Worm (Caenorhabditis elegans) whole organism, early embryonic: Measurements from ENCODE around the gene D1086.19.
A peak's percentile ranks its signal among the peaks of the same experiment; 100 is the strongest.
"Not testable (repeated sequence)": the region's sequence is repeated elsewhere in the genome, so short reads cannot be mapped to it uniquely, and the experiment has no call there.

Experiments used
- B0310.2 ChIP-seq: sonication (generic microtip); optimal IDR thresholded peaks from 2 replicates; lab custom pipeline; 2016; ENCODE audit warnings: mild to moderate bottlenecking, missing genetic modification characterization, missing compliant biosample characterization
- F13C5.2 ChIP-seq: sonication (generic microtip); optimal IDR thresholded peaks from 2 replicates; lab custom pipeline; 2017; ENCODE audit warnings: mild to moderate bottlenecking, missing genetic modification characterization, inconsistent platforms, missing compliant biosample characterization
- aly-1 ChIP-seq: sonication (generic microtip); optimal IDR thresholded peaks from 2 replicates; lab custom pipeline; 2016; ENCODE audit warnings: missing genetic modification characterization, missing compliant biosample characterization
- ama-1 ChIP-seq: fragments of 150-350 bp; optimal IDR thresholded peaks from 2 replicates; lab custom pipeline; 2014
- ceh-13 ChIP-seq: fragments of 200-800 bp; sonication (Bioruptor generic); optimal IDR thresholded peaks from 2 replicates; lab custom pipeline; 2018; ENCODE audit warnings: mild to moderate bottlenecking, missing genetic modification characterization, missing compliant biosample characterization
- ceh-36 ChIP-seq: sonication (generic microtip); optimal IDR thresholded peaks from 2 replicates; lab custom pipeline; 2016; ENCODE audit warnings: missing genetic modification characterization, inconsistent platforms, missing compliant biosample characterization
- ets-7 ChIP-seq: sonication (generic microtip); optimal IDR thresholded peaks from 2 replicates; lab custom pipeline; 2016; ENCODE audit warnings: missing genotype, missing genetic modification characterization, missing compliant biosample characterization
- flt-1 ChIP-seq: fragments of 200-800 bp; sonication (Bioruptor generic); IDR thresholded peaks from 2 replicates; pipeline ENCODE4 v1.3.6; 2022; ENCODE audit warnings: missing genetic modification characterization, missing compliant biosample characterization
- hmbx-1 ChIP-seq: sonication (generic microtip); optimal IDR thresholded peaks from 2 replicates; lab custom pipeline; 2016; ENCODE audit warnings: mild to moderate bottlenecking, missing genetic modification characterization, missing compliant biosample characterization
- hmg-4 ChIP-seq: fragments of 200-800 bp; sonication (Bioruptor generic); optimal IDR thresholded peaks from 2 replicates; lab custom pipeline; 2018; ENCODE audit warnings: mild to moderate bottlenecking, missing genetic modification characterization, missing compliant biosample characterization
- hnd-1 ChIP-seq: sonication (generic microtip); optimal IDR thresholded peaks from 2 replicates; lab custom pipeline; 2016; ENCODE audit warnings: missing genetic modification characterization, missing compliant biosample characterization
- pes-1 ChIP-seq: fragments of 200-800 bp; sonication (Bioruptor generic); IDR thresholded peaks from 2 replicates; pipeline ENCODE4 v1.3.6; 2022; ENCODE audit warnings: missing genetic modification reagents, missing genetic modification characterization, missing compliant biosample characterization
- scrt-1 ChIP-seq: fragments of 200-800 bp; sonication (Bioruptor generic); IDR thresholded peaks from 2 replicates; pipeline ENCODE4 v1.3.6; 2022; ENCODE audit warnings: missing genetic modification characterization, missing compliant biosample characterization
- sea-1 ChIP-seq: fragments of 200-800 bp; sonication (Bioruptor generic); conservative IDR thresholded peaks from 2 replicates; pipeline ENCODE4 v1.3.6; 2022; ENCODE audit warnings: missing genetic modification characterization, missing compliant biosample characterization
- tbx-11 ChIP-seq: fragments of 200-800 bp; sonication (Bioruptor generic); IDR thresholded peaks from 2 replicates; pipeline ENCODE4 v1.3.6; 2022; ENCODE audit warnings: missing genetic modification characterization, missing compliant biosample characterization
- tbx-37 ChIP-seq: fragments of 200-800 bp; sonication (Bioruptor generic); conservative IDR thresholded peaks from 2 replicates; pipeline ENCODE4 v1.3.6; 2022; ENCODE audit warnings: missing genetic modification reagents, missing genetic modification characterization, missing compliant biosample characterization
- tra-4 ChIP-seq: sonication (generic microtip); optimal IDR thresholded peaks from 2 replicates; lab custom pipeline; 2017; ENCODE audit warnings: missing genetic modification characterization, missing compliant biosample characterization

The D1086.19 gene

ce11 chrV:14088051-14088450 lies at the start of gene D1086.19:
TSS of gene D1086.19 (plus strand) at chrV:14088351.
- TF ChIP-seq ama-1, result no peak
- TF ChIP-seq hmbx-1, result no peak
- TF ChIP-seq hmg-4 (GFP tag; lab: Kevin White, UChicago), result no peak
- no peak for TF ChIP-seq tbx-11
- TF ChIP-seq ceh-13 (GFP tag; lab: Kevin White, UChicago), result no peak
- TF ChIP-seq scrt-1 (GFP tag; lab: Robert Waterston, UW), result no peak
- no peak for TF ChIP-seq sea-1
- TF ChIP-seq B0310.2 (tag; lab: Kevin White, UChicago), result no peak
- no peak for TF ChIP-seq F13C5.2 (tag; lab: Kevin White, UChicago)
- no peak for TF ChIP-seq ceh-36
- no peak for TF ChIP-seq pes-1 (GFP tag; lab: Robert Waterston, UW)
- TF ChIP-seq ets-7 (tag; lab: Kevin White, UChicago), result no peak
- no peak for TF ChIP-seq flt-1 (GFP tag; lab: Robert Waterston, UW)
- no peak for TF ChIP-seq hnd-1 (tag; lab: Kevin White, UChicago)
- TF ChIP-seq tbx-37 (GFP tag; lab: Robert Waterston, UW), result no peak
- no peak for TF ChIP-seq tra-4 (tag; lab: Kevin White, UChicago)
- TF ChIP-seq aly-1 (tag; lab: Kevin White, UChicago), result no peak

- TF ChIP-seq ceh-13 (GFP tag; lab: Kevin White, UChicago); F13C5.2 (tag; lab: Kevin White, UChicago); tbx-11: not testable (repeated sequence)
Measured at ce11 chrV:14049274-14049673, 38.9 kb upstream of the D1086.19 start, which contains the start of gene F58D12.1. TSS of gene F58D12.1 (plus strand) at chrV:14049574.

ce11 chrV:14055097-14055496 lies 33.1 kb upstream of the D1086.19 start:
- TF ChIP-seq tbx-37 (GFP tag; lab: Robert Waterston, UW), result peak; percentile 87
- peak; percentile 53; the same call in 1 of the 2 replicates for TF ChIP-seq flt-1 (GFP tag; lab: Robert Waterston, UW)
- peak; percentile 76; the same call in 1 of the 2 replicates for TF ChIP-seq pes-1 (GFP tag; lab: Robert Waterston, UW)
- TF ChIP-seq ets-7 (tag; lab: Kevin White, UChicago), result peak; percentile 35
- 0 out of 2 replicates have a peak, but pooled peaks have one; percentile 53 for TF ChIP-seq scrt-1 (GFP tag; lab: Robert Waterston, UW)
- TF ChIP-seq tbx-11, result 0 out of 2 replicates have a peak, but pooled peaks have one; percentile 28

- TF ChIP-seq hmbx-1, result no peak
- TF ChIP-seq hmg-4 (GFP tag; lab: Kevin White, UChicago), result no peak
- TF ChIP-seq ceh-13 (GFP tag; lab: Kevin White, UChicago), result no peak
- no peak for TF ChIP-seq B0310.2 (tag; lab: Kevin White, UChicago)
- no peak for TF ChIP-seq ceh-36
- TF ChIP-seq F13C5.2 (tag; lab: Kevin White, UChicago), result no peak
- TF ChIP-seq scrt-1 (GFP tag; lab: Robert Waterston, UW), result no peak
- TF ChIP-seq hnd-1 (tag; lab: Kevin White, UChicago), result no peak
- no peak for TF ChIP-seq tbx-11
- no peak for TF ChIP-seq aly-1 (tag; lab: Kevin White, UChicago)
- TF ChIP-seq pes-1 (GFP tag; lab: Robert Waterston, UW), result no peak
- TF ChIP-seq ama-1, result no peak
Measured at ce11 chrV:14057540-14057939, 30.6 kb upstream of the D1086.19 start, which contains the start of gene F58D12.3. TSS of gene F58D12.3 (plus strand) at chrV:14057840.

ce11 chrV:14063980-14064379 lies 24.2 kb upstream of the D1086.19 start:
- no peak for TF ChIP-seq ceh-36
- no peak for TF ChIP-seq tbx-37 (GFP tag; lab: Robert Waterston, UW)
- no peak for TF ChIP-seq sea-1
- no peak for TF ChIP-seq tbx-11
- TF ChIP-seq tra-4 (tag; lab: Kevin White, UChicago), result no peak
- no peak for TF ChIP-seq hmg-4 (GFP tag; lab: Kevin White, UChicago)
- TF ChIP-seq scrt-1 (GFP tag; lab: Robert Waterston, UW), result no peak
- no peak for TF ChIP-seq ceh-13 (GFP tag; lab: Kevin White, UChicago)
- TF ChIP-seq ama-1, result no peak
- no peak for TF ChIP-seq hmbx-1
- no peak for TF ChIP-seq hnd-1 (tag; lab: Kevin White, UChicago)
- TF ChIP-seq B0310.2 (tag; lab: Kevin White, UChicago), result no peak
- TF ChIP-seq pes-1 (GFP tag; lab: Robert Waterston, UW), result no peak
- TF ChIP-seq F13C5.2 (tag; lab: Kevin White, UChicago), result no peak

ce11 chrV:14064422-14064821 lies 23.7 kb upstream of the D1086.19 start, which contains the start of gene D1086.21:
TSS of gene D1086.21 (plus strand) at chrV:14064722.
- no peak for TF ChIP-seq tra-4 (tag; lab: Kevin White, UChicago)

- TF ChIP-seq flt-1 (GFP tag; lab: Robert Waterston, UW) (no peak), sea-1 (no peak), hnd-1 (tag; lab: Kevin White, UChicago) (no peak), B0310.2 (tag; lab: Kevin White, UChicago) (no peak), tra-4 (tag; lab: Kevin White, UChicago) (no peak), aly-1 (tag; lab: Kevin White, UChicago) (no peak), hmg-4 (GFP tag; lab: Kevin White, UChicago) (no peak), tbx-37 (GFP tag; lab: Robert Waterston, UW) (no peak), ets-7 (tag; lab: Kevin White, UChicago) (no peak), F13C5.2 (tag; lab: Kevin White, UChicago) (no peak), scrt-1 (GFP tag; lab: Robert Waterston, UW) (no peak), ceh-13 (GFP tag; lab: Kevin White, UChicago) (no peak), pes-1 (GFP tag; lab: Robert Waterston, UW) (no peak), ceh-36 (no peak), ama-1 (no peak), hmbx-1 (no peak), tbx-11 (no peak)
Measured at ce11 chrV:14067816-14068296, 20.3 kb upstream of the D1086.19 start, which contains the start of gene D1086.17. TSS of gene D1086.17 (plus strand) at chrV:14067866.
